Worm (Caenorhabditis elegans) whole organism, mixed stage, embryonic: ENCODE results near the gene gcp-2.1.

Experiments used
- ceh-43 ChIP-seq: fragments of 200-800 bp; sonication (Bioruptor generic); optimal IDR thresholded peaks from 2 replicates; lab custom pipeline; 2018; ENCODE audit warnings: mild to moderate bottlenecking, missing genetic modification characterization, moderate library complexity, missing compliant biosample characterization
- nhr-76 ChIP-seq: sonication (generic microtip); optimal IDR thresholded peaks from 2 replicates; lab custom pipeline; 2017; ENCODE audit warnings: missing biosample characterization, missing genetic modification characterization
- sptf-1 ChIP-seq: sonication (generic microtip); optimal IDR thresholded peaks from 2 replicates; lab custom pipeline; 2017; ENCODE audit warnings: mild to moderate bottlenecking, missing genetic modification characterization, moderate library complexity, missing compliant biosample characterization
- unc-120 ChIP-seq: sonication (generic microtip); optimal IDR thresholded peaks from 2 replicates; lab custom pipeline; 2017; ENCODE audit warnings: missing genetic modification characterization, missing compliant biosample characterization; ENCODE audit not compliant: poor library complexity, severe bottlenecking
- unc-62 ChIP-seq: fragments of 150-350 bp; optimal IDR thresholded peaks from 2 replicates; lab custom pipeline; 2014; ENCODE audit warnings: missing biosample characterization, missing genetic modification reagents, missing genetic modification characterization

DNA sequence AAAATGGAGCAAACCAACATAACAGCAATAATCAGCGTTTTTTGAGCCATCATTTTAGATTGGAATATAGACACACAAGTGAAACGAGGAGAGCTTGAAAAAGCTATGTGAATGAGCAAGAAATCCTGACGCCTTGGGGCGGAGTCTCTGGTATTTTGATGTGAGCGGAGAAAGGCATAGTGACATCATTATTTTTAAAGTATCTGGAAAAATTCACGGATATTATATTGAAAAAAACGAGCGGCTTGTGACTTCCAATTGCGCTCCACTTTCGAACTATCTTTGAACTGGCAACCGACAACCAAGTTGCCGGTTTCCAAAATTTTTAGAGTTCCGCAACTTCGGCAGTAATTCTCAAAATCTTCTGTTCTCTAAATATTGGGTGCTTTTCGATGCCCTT, 9.6 kb downstream of the gcp-2.1 start, which contains the start of gene nlp-64:
- no peak for TF ChIP-seq ceh-43
- no peak for TF ChIP-seq sptf-1 (tag; lab: Kevin White, UChicago)
- no peak for TF ChIP-seq unc-62 (GFP tag; lab: Kevin White, UChicago)
- TF ChIP-seq nhr-76 (tag; lab: Kevin White, UChicago): no peak
- no peak for TF ChIP-seq unc-120 (tag; lab: Kevin White, UChicago)
